Fruit fly (Drosophila melanogaster): ENCODE data around the gene Myc.

dm6 chrX:3414003-3414767, 41.2 kb downstream of the Myc start:
- TF ChIP-seq CG12659 (GFP tag; optimal IDR thresholded peaks at IDR 0.05), result peak; percentile 80
- no peak for TF ChIP-seq vnd (GFP tag; IDR thresholded peaks at IDR 0.05; ENCODE audit: partially characterized antibody)
- TF ChIP-seq psq (GFP tag; optimal IDR thresholded peaks at IDR 0.05), result no peak
- peak; percentile 69 for TF ChIP-seq Blimp-1 (GFP tag; optimal IDR thresholded peaks at IDR 0.05)
- peak; percentile 56 for TF ChIP-seq CG10267 (tag; optimal IDR thresholded peaks at IDR 0.05)
- TF ChIP-seq nmo (GFP tag; optimal IDR thresholded peaks at IDR 0.05), result no peak
- TF ChIP-seq CG9797 (GFP tag; optimal IDR thresholded peaks at IDR 0.05), result no peak
- peak; percentile 97 for TF ChIP-seq CG13894 (tag; optimal IDR thresholded peaks at IDR 0.05)
- TF ChIP-seq Abd-B (GFP tag; optimal IDR thresholded peaks at IDR 0.05), result peak; percentile 35
- no peak for TF ChIP-seq TFAM (GFP tag; optimal IDR thresholded peaks at IDR 0.05)
- no peak for TF ChIP-seq NC2β (GFP tag; optimal IDR thresholded peaks at IDR 0.05)
- TF ChIP-seq chif (GFP tag; optimal IDR thresholded peaks at IDR 0.05), result peak in 1 of 2 experiments; percentile 3
- peak; percentile 70 for TF ChIP-seq CG6854 (GFP tag; optimal IDR thresholded peaks at IDR 0.05)
- no peak for TF ChIP-seq Ets97D (GFP tag; optimal IDR thresholded peaks at IDR 0.05)
